Fruit fly (Drosophila melanogaster) whole organism, embryonic: ENCODE measurements around the gene CG4278.

Experiments
- Aef1 ChIP-seq: fragments of 200-800 bp; sonication (Bioruptor generic); IDR thresholded peaks from 3 replicates; pipeline ENCODE4 v1.3.6; 2022; ENCODE audit warnings: missing biosample characterization, missing genetic modification characterization
- Atf6 ChIP-seq: fragments of 200-800 bp; sonication (Bioruptor generic); IDR thresholded peaks from 2 replicates; pipeline ENCODE4 v1.3.6; 2022; ENCODE audit warnings: missing biosample characterization, missing genetic modification characterization
- CG10654 ChIP-seq: fragments of 200-800 bp; sonication (Bioruptor generic); optimal IDR thresholded peaks from 2 replicates; lab custom pipeline; 2016; ENCODE audit warnings: missing biosample characterization, missing genetic modification characterization
- CG11456 ChIP-seq: fragments of 200-800 bp; sonication (Bioruptor generic); IDR thresholded peaks from 3 replicates; pipeline ENCODE4 v1.3.6; 2022; ENCODE audit warnings: missing biosample characterization, missing genetic modification characterization
- CG12219 ChIP-seq: fragments of 200-800 bp; sonication (Bioruptor generic); optimal IDR thresholded peaks from 3 replicates; lab custom pipeline; 2018; ENCODE audit warnings: missing biosample characterization, mild to moderate bottlenecking, missing genetic modification characterization
- CG13123 ChIP-seq: fragments of 200-800 bp; sonication (Bioruptor generic); optimal IDR thresholded peaks from 2 replicates; lab custom pipeline; 2016; ENCODE audit warnings: missing biosample characterization, missing genetic modification characterization
- CG13296 ChIP-seq: fragments of 200-800 bp; sonication (Bioruptor generic); optimal IDR thresholded peaks from 3 replicates; lab custom pipeline; 2018; ENCODE audit warnings: missing biosample characterization, mild to moderate bottlenecking, missing genetic modification characterization
- CG15269 ChIP-seq: fragments of 200-800 bp; sonication (Bioruptor generic); optimal IDR thresholded peaks from 2 replicates; lab custom pipeline; 2018; ENCODE audit warnings: missing biosample characterization, mild to moderate bottlenecking, missing genetic modification characterization, moderate library complexity
- CG1647 ChIP-seq: fragments of 200-800 bp; sonication (Bioruptor generic); optimal IDR thresholded peaks from 3 replicates; lab custom pipeline; 2016; ENCODE audit warnings: missing biosample characterization, missing genetic modification characterization
- CG16779 ChIP-seq: fragments of 200-800 bp; sonication (Bioruptor generic); IDR thresholded peaks from 2 replicates; pipeline ENCODE4 v1.3.6; 2022; ENCODE audit warnings: missing biosample characterization, missing genetic modification characterization
- CG18262 ChIP-seq: fragments of 200-800 bp; optimal IDR thresholded peaks from 3 replicates; lab custom pipeline; 2019; ENCODE audit warnings: missing biosample characterization, mild to moderate bottlenecking, missing genetic modification characterization, moderate library complexity
- CG31365 ChIP-seq: fragments of 200-800 bp; sonication (Bioruptor generic); optimal IDR thresholded peaks from 2 replicates; lab custom pipeline; 2018; ENCODE audit warnings: missing biosample characterization, mild to moderate bottlenecking, missing genetic modification characterization
- CG31388 ChIP-seq: fragments of 200-800 bp; sonication (Bioruptor generic); optimal IDR thresholded peaks from 2 replicates; lab custom pipeline; 2016; ENCODE audit warnings: missing biosample characterization, missing genetic modification characterization
- CG3163 ChIP-seq: fragments of 200-800 bp; sonication (Bioruptor generic); optimal IDR thresholded peaks from 3 replicates; lab custom pipeline; 2016; ENCODE audit warnings: missing biosample characterization, missing genetic modification characterization
- CG32532 ChIP-seq: fragments of 200-800 bp; sonication (Bioruptor generic); IDR thresholded peaks from 2 replicates; pipeline ENCODE4 v1.3.6; 2022; ENCODE audit warnings: missing biosample characterization, missing genetic modification characterization
- CG32772 ChIP-seq: fragments of 200-800 bp; sonication (Bioruptor generic); IDR thresholded peaks from 2 replicates; pipeline ENCODE4 v1.3.6; 2022; ENCODE audit warnings: missing biosample characterization, missing genetic modification characterization
- CG3726 ChIP-seq: fragments of 200-800 bp; sonication (Bioruptor generic); IDR thresholded peaks from 3 replicates; pipeline ENCODE4, ENCODE4 v1.3.6; 2022; ENCODE audit warnings: missing biosample characterization, missing genetic modification characterization
- CG4282 ChIP-seq: fragments of 200-800 bp; sonication (Bioruptor generic); optimal IDR thresholded peaks from 2 replicates; lab custom pipeline; 2016; ENCODE audit warnings: missing biosample characterization, missing genetic modification characterization
- CG5245 ChIP-seq: fragments of 200-800 bp; sonication (Bioruptor generic); optimal IDR thresholded peaks from 3 replicates; lab custom pipeline; 2016; ENCODE audit warnings: missing biosample characterization, missing genetic modification characterization
- CG6854 ChIP-seq: fragments of 200-800 bp; sonication (Bioruptor generic); optimal IDR thresholded peaks from 3 replicates; lab custom pipeline; 2017; ENCODE audit warnings: missing biosample characterization, mild to moderate bottlenecking, missing genetic modification characterization
- CG7786 ChIP-seq: fragments of 200-800 bp; sonication (Bioruptor generic); optimal IDR thresholded peaks from 2 replicates; lab custom pipeline; 2016; ENCODE audit warnings: missing biosample characterization, missing genetic modification characterization
- Dbx ChIP-seq: fragments of 200-800 bp; sonication (Bioruptor generic); IDR thresholded peaks from 3 replicates; pipeline ENCODE4 v1.3.6; 2022; ENCODE audit warnings: missing biosample characterization, missing genetic modification characterization
- Gsc ChIP-seq: fragments of 200-800 bp; sonication (Bioruptor generic); IDR thresholded peaks from 2 replicates; pipeline ENCODE4 v1.3.6; 2022; ENCODE audit warnings: missing biosample characterization, missing genetic modification characterization
- Lim3 ChIP-seq: fragments of 200-800 bp; sonication (Bioruptor generic); IDR thresholded peaks from 2 replicates; pipeline ENCODE4 v1.3.6; 2022; ENCODE audit warnings: missing biosample characterization, missing genetic modification characterization
- MESR4 ChIP-seq: fragments of 200-800 bp; sonication (Bioruptor generic); optimal IDR thresholded peaks from 2 replicates; lab custom pipeline; 2018; ENCODE audit warnings: missing biosample characterization, mild to moderate bottlenecking, missing genetic modification characterization, moderate library complexity
- NK7.1 ChIP-seq: fragments of 200-800 bp; sonication (Bioruptor generic); optimal IDR thresholded peaks from 3 replicates; lab custom pipeline; 2016; ENCODE audit warnings: missing biosample characterization, missing genetic modification characterization
- Nf-YB ChIP-seq: fragments of 200-800 bp; sonication (Bioruptor generic); optimal IDR thresholded peaks from 3 replicates; lab custom pipeline; 2019; ENCODE audit warnings: missing biosample characterization, mild to moderate bottlenecking, missing genetic modification characterization, moderate library complexity
- Optix ChIP-seq: fragments of 200-800 bp; sonication (Bioruptor generic); IDR thresholded peaks from 3 replicates; pipeline ENCODE4 v1.3.6; 2022; ENCODE audit warnings: missing biosample characterization, missing genetic modification characterization
- PHDP ChIP-seq: fragments of 200-800 bp; sonication (Bioruptor generic); optimal IDR thresholded peaks from 3 replicates; lab custom pipeline; 2018; ENCODE audit warnings: missing biosample characterization, mild to moderate bottlenecking, missing genetic modification characterization, moderate library complexity
- Six4 ChIP-seq: fragments of 200-800 bp; sonication (Bioruptor generic); optimal IDR thresholded peaks from 2 replicates; lab custom pipeline; 2016; ENCODE audit warnings: missing biosample characterization, missing genetic modification characterization
- Sry-δ ChIP-seq: fragments of 200-800 bp; sonication (Bioruptor generic); optimal IDR thresholded peaks from 2 replicates; lab custom pipeline; 2016; ENCODE audit warnings: missing biosample characterization, missing genetic modification characterization
- Taf1 ChIP-seq: fragments of 200-800 bp; sonication (Bioruptor generic); IDR thresholded peaks from 2 replicates; pipeline ENCODE4 v1.3.6; 2022; ENCODE audit warnings: missing biosample characterization, missing genetic modification characterization
- Usf ChIP-seq: fragments of 200-800 bp; sonication (Bioruptor generic); optimal IDR thresholded peaks from 2 replicates; lab custom pipeline; 2017; ENCODE audit warnings: missing genotype, missing biosample characterization, missing genetic modification characterization
- Xrp1 ChIP-seq: fragments of 200-800 bp; sonication (Bioruptor generic); IDR thresholded peaks from 2 replicates; pipeline ENCODE4 v1.3.6; 2022; ENCODE audit warnings: missing biosample characterization, missing genetic modification characterization
- ap ChIP-seq: fragments of 200-800 bp; sonication (Bioruptor generic); IDR thresholded peaks from 2 replicates; pipeline ENCODE4 v1.3.6; 2022; ENCODE audit warnings: missing biosample characterization, missing genetic modification characterization
- ase ChIP-seq: fragments of 200-800 bp; sonication (Bioruptor generic); IDR thresholded peaks from 3 replicates; pipeline ENCODE4 v1.3.6; 2022; ENCODE audit warnings: missing biosample characterization, missing genetic modification characterization
- bowl ChIP-seq: fragments of 200-800 bp; sonication (Bioruptor generic); IDR thresholded peaks from 2 replicates; pipeline ENCODE4 v1.3.6; 2022; ENCODE audit warnings: missing biosample characterization, missing genetic modification characterization
- crp ChIP-seq, 2 experiments: fragments of 200-800 bp; sonication (Bioruptor generic); optimal IDR thresholded peaks; 2 replicates in 1 of 2; 3 replicates in 1 of 2; lab custom pipeline; 2017; ENCODE audit warnings: missing biosample characterization in 2 of 2, missing genetic modification characterization in 2 of 2, mild to moderate bottlenecking in 1 of 2, moderate library complexity in 1 of 2
- danr ChIP-seq: fragments of 200-800 bp; sonication (Bioruptor generic); IDR thresholded peaks from 2 replicates; pipeline ENCODE4 v1.3.6; 2022; ENCODE audit warnings: missing biosample characterization, missing genetic modification characterization
- disco-r ChIP-seq: fragments of 200-800 bp; sonication (Bioruptor generic); optimal IDR thresholded peaks from 2 replicates; lab custom pipeline; 2016; ENCODE audit warnings: missing biosample characterization, missing genetic modification characterization
- emc ChIP-seq: fragments of 200-800 bp; sonication (Bioruptor generic); optimal IDR thresholded peaks from 2 replicates; lab custom pipeline; 2016; ENCODE audit warnings: missing biosample characterization, missing genetic modification characterization
- eve ChIP-seq, 2 experiments: fragments of >200 bp; optimal IDR thresholded peaks; 2 replicates each; lab custom pipeline; 2017; ENCODE audit warnings: missing biosample characterization in 2 of 2, missing genetic modification characterization in 2 of 2
- gt ChIP-seq: fragments of 200-800 bp; sonication (Bioruptor generic); IDR thresholded peaks from 2 replicates; pipeline ENCODE4 v1.3.6; 2022; ENCODE audit warnings: missing biosample characterization, missing genetic modification characterization
- h ChIP-seq: fragments of >200 bp; optimal IDR thresholded peaks from 2 replicates; lab custom pipeline; 2017
- pb ChIP-seq: fragments of 200-800 bp; sonication (Bioruptor generic); optimal IDR thresholded peaks from 3 replicates; lab custom pipeline; 2016; ENCODE audit warnings: missing biosample characterization, missing genetic modification characterization
- shn ChIP-seq: fragments of 200-800 bp; sonication (Bioruptor generic); optimal IDR thresholded peaks from 3 replicates; lab custom pipeline; 2016; ENCODE audit warnings: missing biosample characterization, missing genetic modification characterization
- tll ChIP-seq, 2 experiments: fragments of 200-800 bp in 1 of 2; fragments of >200 bp in 1 of 2; sonication (Bioruptor generic) in 1 of 2; optimal IDR thresholded peaks; 2 replicates each; lab custom pipeline; 2017 to 2019; ENCODE audit warnings: missing biosample characterization in 2 of 2, missing genetic modification characterization in 2 of 2, mild to moderate bottlenecking in 1 of 2, moderate library complexity in 1 of 2
- tna ChIP-seq: fragments of 200-800 bp; sonication (Bioruptor generic); IDR thresholded peaks from 2 replicates; pipeline ENCODE4 v1.3.6; 2022; ENCODE audit warnings: missing biosample characterization, missing genetic modification characterization; ENCODE audit not compliant: partially characterized antibody
- vfl ChIP-seq: fragments of 200-800 bp; sonication (Bioruptor generic); optimal IDR thresholded peaks from 2 replicates; lab custom pipeline; 2016; ENCODE audit warnings: missing biosample characterization, missing genetic modification characterization
- wek ChIP-seq: fragments of 200-800 bp; sonication (Bioruptor generic); optimal IDR thresholded peaks from 3 replicates; lab custom pipeline; 2018; ENCODE audit warnings: missing biosample characterization, mild to moderate bottlenecking, missing genetic modification characterization, moderate library complexity
- z ChIP-seq: fragments of 200-800 bp; sonication (Bioruptor generic); IDR thresholded peaks from 3 replicates; pipeline ENCODE4 v1.3.6; 2022; ENCODE audit warnings: missing biosample characterization, missing genetic modification characterization

CG4278 gene

DNA sequence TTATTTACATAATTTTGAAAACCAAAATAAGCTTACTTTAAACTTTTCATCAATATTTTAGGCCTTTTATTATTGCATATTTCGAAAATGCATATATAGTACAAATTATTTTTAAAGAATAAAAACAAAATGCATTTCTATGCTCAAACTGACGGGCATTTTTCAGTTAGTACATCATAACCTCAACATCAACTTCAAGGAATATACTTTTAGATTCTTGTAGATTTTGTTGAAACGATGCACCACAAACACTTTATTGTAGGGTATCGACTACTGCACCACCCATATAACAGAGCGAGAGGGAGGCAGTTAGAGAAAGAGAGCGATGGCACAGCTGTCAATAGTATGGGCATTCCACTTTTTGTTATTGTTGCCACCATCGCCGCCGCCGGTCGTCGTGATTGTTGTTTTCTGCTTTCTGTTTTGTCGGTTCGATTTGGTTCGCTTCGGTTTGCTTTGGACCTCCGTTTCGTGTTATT is 47.1 kb upstream of the CG4278 start (continued):
- TF ChIP-seq CG31388 (GFP tag; lab: Kevin White, UChicago), result peak; percentile 64
- peak; percentile 45 for TF ChIP-seq emc (GFP tag; lab: Kevin White, UChicago)
- no peak for TF ChIP-seq tna (GFP tag; lab: Robert Waterston, UW)
- 0 out of 2 replicates have a peak, but pooled peaks have one; percentile 18 for TF ChIP-seq Taf1 (GFP tag; lab: Robert Waterston, UW)
- TF ChIP-seq danr (GFP tag; lab: Robert Waterston, UW), result peak; percentile 78
- peak; percentile 71; the same call in 2 of the 3 replicates for TF ChIP-seq CG3726 (GFP tag; lab: Robert Waterston, UW)
- TF ChIP-seq bowl (GFP tag; lab: Robert Waterston, UW), result peak; percentile 56; the same call in 1 of the 2 replicates
- no peak for TF ChIP-seq CG16779 (GFP tag; lab: Robert Waterston, UW)
- peak; percentile 92 for TF ChIP-seq Six4 (GFP tag; lab: Kevin White, UChicago)
- peak; percentile 62 for TF ChIP-seq NK7.1 (GFP tag; lab: Kevin White, UChicago)
- TF ChIP-seq Dbx, result no peak
- no peak for TF ChIP-seq z (GFP tag; lab: Robert Waterston, UW)
- TF ChIP-seq Usf (GFP tag; lab: Kevin White, UChicago), result peak; percentile 47
- TF ChIP-seq Xrp1 (GFP tag; lab: Robert Waterston, UW), result peak; percentile 79
- peak; percentile 94 for TF ChIP-seq CG15269 (tag; lab: Kevin White, UChicago)
- peak; percentile 56; the same call in 2 of the 3 replicates for TF ChIP-seq Aef1 (GFP tag; lab: Robert Waterston, UW)
- TF ChIP-seq Lim3 (GFP tag; lab: Robert Waterston, UW), result peak; percentile 55
- TF ChIP-seq Sry-δ (GFP tag; lab: Kevin White, UChicago), result peak; percentile 29
- TF ChIP-seq disco-r (GFP tag; lab: Kevin White, UChicago), result peak; percentile 71
- TF ChIP-seq CG13123, result peak; percentile 79
- TF ChIP-seq Optix, result peak; percentile 64; the same call in 1 of the 3 replicates
- TF ChIP-seq Nf-YB (GFP tag; lab: Kevin White, UChicago), result peak; percentile 80
- 0 out of 2 replicates have a peak, but pooled peaks have one; percentile 46 for TF ChIP-seq gt
- 0 out of 3 replicates have a peak, but pooled peaks have one; percentile 18 for TF ChIP-seq CG11456
- TF ChIP-seq CG12219 (GFP tag; lab: Kevin White, UChicago), result peak; percentile 91
- peak; percentile 51; the same call in 1 of the 2 replicates for TF ChIP-seq CG32532 (GFP tag; lab: Robert Waterston, UW)
- TF ChIP-seq pb (GFP tag; lab: Kevin White, UChicago), result peak; percentile 71
- peak; percentile 52 for TF ChIP-seq CG6854 (GFP tag; lab: Kevin White, UChicago)
- TF ChIP-seq CG13296, result peak; percentile 87
- TF ChIP-seq wek (GFP tag; lab: Kevin White, UChicago), result peak; percentile 91
- TF ChIP-seq MESR4 (GFP tag; lab: Kevin White, UChicago), result peak; percentile 24
- peak; percentile 92 for TF ChIP-seq CG10654 (GFP tag; lab: Kevin White, UChicago)
- peak in 1 of 2 experiments; percentile 41 for TF ChIP-seq tll (GFP tag; optimal IDR thresholded peaks at IDR 0.05; lab: Kevin White, UChicago)
- peak; percentile 71 for TF ChIP-seq ap (GFP tag; lab: Robert Waterston, UW)
- peak; percentile 71; the same call in 2 of the 3 replicates for TF ChIP-seq ase (GFP tag; lab: Robert Waterston, UW)
- TF ChIP-seq CG5245 (GFP tag; lab: Kevin White, UChicago), result peak; percentile 76
- peak; percentile 94 for TF ChIP-seq PHDP (tag; lab: Kevin White, UChicago)
- peak; percentile 49 to 81 for TF ChIP-seq crp (GFP tag; optimal IDR thresholded peaks at IDR 0.05; lab: Kevin White, UChicago)
- peak; percentile 19 for TF ChIP-seq vfl (GFP tag; lab: Kevin White, UChicago)
- TF ChIP-seq CG18262 (tag; lab: Kevin White, UChicago), result peak; percentile 97
- peak; percentile 46 for TF ChIP-seq CG3163
- peak in 1 of 2 experiments; percentile 97 for TF ChIP-seq eve (GFP tag; optimal IDR thresholded peaks at IDR 0.05; lab: Kevin White, UChicago)
- no peak for TF ChIP-seq h (lab: Kevin White, UChicago)
- peak; percentile 80 for TF ChIP-seq CG1647 (GFP tag; lab: Kevin White, UChicago)
- no peak for TF ChIP-seq Gsc (GFP tag; lab: Robert Waterston, UW)
- TF ChIP-seq CG31365, result peak; percentile 51
- peak; percentile 87 for TF ChIP-seq shn (GFP tag; lab: Kevin White, UChicago)
- TF ChIP-seq Atf6 (GFP tag; lab: Robert Waterston, UW), result peak; percentile 66
- peak; percentile 71 for TF ChIP-seq CG32772
- peak; percentile 70 for TF ChIP-seq CG7786 (GFP tag; lab: Kevin White, UChicago)
- TF ChIP-seq CG4282 (GFP tag; lab: Kevin White, UChicago), result peak; percentile 30
